Worm (Caenorhabditis elegans): ENCODE measurements around the gene spch-1.

The spch-1 gene

ce11 chrIV:10111441-10111840 is at the start of gene spch-1:
Gene spch-1 (minus strand): TSS chrIV:10111541.
- TF ChIP-seq tra-4 (tag; optimal IDR thresholded peaks at IDR 0.05): no peak
- TF ChIP-seq sea-1 (GFP tag; conservative IDR thresholded peaks at IDR 0.05): no peak

ce11 chrIV:10157489-10158088 is 46.2 kb upstream of the spch-1 start, which contains the start of gene ttr-53:
Gene ttr-53 (plus strand): TSS chrIV:10158038.
- TF ChIP-seq ceh-13 (GFP tag; optimal IDR thresholded peaks at IDR 0.05) (no peak), ceh-36 (tag; optimal IDR thresholded peaks at IDR 0.05) (no peak), pes-1 (GFP tag; IDR thresholded peaks at IDR 0.05) (no peak), aly-1 (tag; optimal IDR thresholded peaks at IDR 0.05) (no peak), scrt-1 (GFP tag; IDR thresholded peaks at IDR 0.05) (no peak), sea-1 (GFP tag; conservative IDR thresholded peaks at IDR 0.05) (no peak), flt-1 (GFP tag; IDR thresholded peaks at IDR 0.05) (no peak), ets-7 (tag; optimal IDR thresholded peaks at IDR 0.05) (no peak), F13C5.2 (tag; optimal IDR thresholded peaks at IDR 0.05) (no peak), B0310.2 (tag; optimal IDR thresholded peaks at IDR 0.05) (no peak), tbx-11 (GFP tag; IDR thresholded peaks at IDR 0.05) (no peak), hnd-1 (tag; optimal IDR thresholded peaks at IDR 0.05) (no peak), ama-1 (optimal IDR thresholded peaks at IDR 0.05) (no peak), tra-4 (tag; optimal IDR thresholded peaks at IDR 0.05) (no peak)

ce11 chrIV:10157034-10157433 is 45.7 kb upstream of the spch-1 start:
- TF ChIP-seq hmbx-1 (tag; optimal IDR thresholded peaks at IDR 0.05) (no peak), F13C5.2 (tag; optimal IDR thresholded peaks at IDR 0.05) (no peak), tbx-37 (GFP tag; conservative IDR thresholded peaks at IDR 0.05) (no peak), tra-4 (tag; optimal IDR thresholded peaks at IDR 0.05) (no peak), ceh-36 (tag; optimal IDR thresholded peaks at IDR 0.05) (no peak), tbx-11 (GFP tag; IDR thresholded peaks at IDR 0.05) (no peak), ama-1 (optimal IDR thresholded peaks at IDR 0.05) (no peak), aly-1 (tag; optimal IDR thresholded peaks at IDR 0.05) (no peak), ceh-13 (GFP tag; optimal IDR thresholded peaks at IDR 0.05) (no peak), hnd-1 (tag; optimal IDR thresholded peaks at IDR 0.05) (no peak), B0310.2 (tag; optimal IDR thresholded peaks at IDR 0.05) (no peak), sea-1 (GFP tag; conservative IDR thresholded peaks at IDR 0.05) (no peak), scrt-1 (GFP tag; IDR thresholded peaks at IDR 0.05) (no peak), pes-1 (GFP tag; IDR thresholded peaks at IDR 0.05) (no peak), hmg-4 (GFP tag; optimal IDR thresholded peaks at IDR 0.05) (no peak), flt-1 (GFP tag; IDR thresholded peaks at IDR 0.05) (no peak)

ce11 chrIV:10155475-10155874 is 44.1 kb upstream of the spch-1 start, which contains the start of gene ttr-54:
Gene ttr-54 (plus strand): TSS chrIV:10155775.
- no peak for TF ChIP-seq scrt-1 (GFP tag; IDR thresholded peaks at IDR 0.05)
- TF ChIP-seq sea-1 (GFP tag; conservative IDR thresholded peaks at IDR 0.05): no peak
- no peak for TF ChIP-seq F13C5.2 (tag; optimal IDR thresholded peaks at IDR 0.05)

ce11 chrIV:10153479-10153878 is 42.1 kb upstream of the spch-1 start:
- no peak for TF ChIP-seq scrt-1 (GFP tag; IDR thresholded peaks at IDR 0.05)
- no peak for TF ChIP-seq tbx-37 (GFP tag; conservative IDR thresholded peaks at IDR 0.05)
- TF ChIP-seq hnd-1 (tag; optimal IDR thresholded peaks at IDR 0.05): no peak
- no peak for TF ChIP-seq flt-1 (GFP tag; IDR thresholded peaks at IDR 0.05)
- TF ChIP-seq ceh-13 (GFP tag; optimal IDR thresholded peaks at IDR 0.05): no peak
- no peak for TF ChIP-seq B0310.2 (tag; optimal IDR thresholded peaks at IDR 0.05)

ce11 chrIV:10151439-10151997 is 40.2 kb upstream of the spch-1 start, which contains the start of gene copg-1:
Gene copg-1 (plus strand): TSS chrIV:10151947.
- TF ChIP-seq hnd-1 (tag; optimal IDR thresholded peaks at IDR 0.05): no peak

- no peak for TF ChIP-seq ets-7 (tag; optimal IDR thresholded peaks at IDR 0.05)
These were observed 39.2 kb upstream of the spch-1 start, which contains the start of gene tsp-12 for ce11 chrIV:10150552-10151004. Gene tsp-12 (minus strand): TSS chrIV:10150602.

- TF ChIP-seq hmg-4 (GFP tag; optimal IDR thresholded peaks at IDR 0.05) (no peak), pes-1 (GFP tag; IDR thresholded peaks at IDR 0.05) (no peak), tbx-11 (GFP tag; IDR thresholded peaks at IDR 0.05) (no peak), scrt-1 (GFP tag; IDR thresholded peaks at IDR 0.05) (no peak), aly-1 (tag; optimal IDR thresholded peaks at IDR 0.05) (no peak), hnd-1 (tag; optimal IDR thresholded peaks at IDR 0.05) (no peak), B0310.2 (tag; optimal IDR thresholded peaks at IDR 0.05) (no peak), sea-1 (GFP tag; conservative IDR thresholded peaks at IDR 0.05) (no peak), flt-1 (GFP tag; IDR thresholded peaks at IDR 0.05) (no peak), ceh-13 (GFP tag; optimal IDR thresholded peaks at IDR 0.05) (no peak), tbx-37 (GFP tag; conservative IDR thresholded peaks at IDR 0.05) (no peak), hmbx-1 (tag; optimal IDR thresholded peaks at IDR 0.05) (no peak), ets-7 (tag; optimal IDR thresholded peaks at IDR 0.05) (no peak)
These were observed 37.6 kb upstream of the spch-1 start, which contains the start of gene pigs-1 for ce11 chrIV:10148938-10149337. Gene pigs-1 (minus strand): TSS chrIV:10149038.

- TF ChIP-seq hmbx-1 (tag; optimal IDR thresholded peaks at IDR 0.05): no peak
- no peak for TF ChIP-seq ceh-36 (tag; optimal IDR thresholded peaks at IDR 0.05)
- TF ChIP-seq tra-4 (tag; optimal IDR thresholded peaks at IDR 0.05): no peak
- TF ChIP-seq hmg-4 (GFP tag; optimal IDR thresholded peaks at IDR 0.05): no peak
- TF ChIP-seq pes-1 (GFP tag; IDR thresholded peaks at IDR 0.05): no peak
- TF ChIP-seq scrt-1 (GFP tag; IDR thresholded peaks at IDR 0.05): no peak
- no peak for TF ChIP-seq tbx-11 (GFP tag; IDR thresholded peaks at IDR 0.05)
- no peak for TF ChIP-seq hnd-1 (tag; optimal IDR thresholded peaks at IDR 0.05)
These were observed 35.5 kb upstream of the spch-1 start, which contains the start of gene T14G10.8 for ce11 chrIV:10146885-10147284. Gene T14G10.8 (minus strand): TSS chrIV:10146985.
